Worm (Caenorhabditis elegans) whole organism, young adult: ENCODE results near the gene srsx-34.

Source experiments
- B0261.1 ChIP-seq: sonication (generic microtip); optimal IDR thresholded peaks from 2 replicates; lab custom pipeline; 2016; ENCODE audit warnings: mild to moderate bottlenecking, missing genetic modification characterization, moderate library complexity, missing compliant biosample characterization
- F37B4.10 ChIP-seq: fragments of 200-800 bp; sonication (Bioruptor generic); IDR thresholded peaks from 2 replicates; pipeline ENCODE4 v1.3.6; 2022; ENCODE audit warnings: missing genetic modification characterization, missing compliant biosample characterization
- let-526 ChIP-seq: fragments of 200-800 bp; sonication (Bioruptor generic); IDR thresholded peaks from 2 replicates; pipeline ENCODE4 v1.3.6; 2022; ENCODE audit warnings: missing genetic modification reagents, missing genetic modification characterization, missing compliant biosample characterization
- unc-62 ChIP-seq: fragments of 150-350 bp; optimal IDR thresholded peaks from 2 replicates; lab custom pipeline; 2014; ENCODE audit warnings: missing biosample characterization, missing genetic modification reagents, missing genetic modification characterization

- TF ChIP-seq let-526 (GFP tag; lab: Robert Waterston, UW) (no peak), F37B4.10 (no peak), B0261.1 (tag; lab: Kevin White, UChicago) (no peak), unc-62 (GFP tag; lab: Kevin White, UChicago) (no peak)
These were observed 19.9 kb downstream of the srsx-34 start for ce11 chrV:9055644-9056043.
